Worm (Caenorhabditis elegans): ENCODE results near the gene npr-37.

The npr-37 gene

ce11 chrIV:506384-506783 lies 25.4 kb upstream of the npr-37 start, which contains the start of gene W03G1.5:
W03G1.5 (minus strand) TSS chrIV:506484.
- TF ChIP-seq ztf-4 (tag; optimal IDR thresholded peaks at IDR 0.05) = no peak
- peak; percentile 10 for TF ChIP-seq unc-55 (GFP tag; optimal IDR thresholded peaks at IDR 0.05)

ce11 chrIV:504495-504894 lies 23.5 kb upstream of the npr-37 start:
- TF ChIP-seq nhr-23 (tag; optimal IDR thresholded peaks at IDR 0.05) (no peak), ztf-11 (tag; optimal IDR thresholded peaks at IDR 0.05) (no peak), C34F6.9 (tag; optimal IDR thresholded peaks at IDR 0.05) (no peak), nhr-21 (tag; optimal IDR thresholded peaks at IDR 0.05) (no peak), skn-1 (tag; optimal IDR thresholded peaks at IDR 0.05) (no peak), elt-3 (tag; optimal IDR thresholded peaks at IDR 0.05) (no peak), lin-39 (tag; optimal IDR thresholded peaks at IDR 0.05) (no peak), aly-2 (tag; optimal IDR thresholded peaks at IDR 0.05) (no peak), sma-9 (GFP tag; optimal IDR thresholded peaks at IDR 0.05) (no peak), sma-9 (tag; optimal IDR thresholded peaks at IDR 0.05) (no peak), ceh-16 (tag; optimal IDR thresholded peaks at IDR 0.05) (no peak), dmd-4 (tag; optimal IDR thresholded peaks at IDR 0.05) (no peak)

DNA sequence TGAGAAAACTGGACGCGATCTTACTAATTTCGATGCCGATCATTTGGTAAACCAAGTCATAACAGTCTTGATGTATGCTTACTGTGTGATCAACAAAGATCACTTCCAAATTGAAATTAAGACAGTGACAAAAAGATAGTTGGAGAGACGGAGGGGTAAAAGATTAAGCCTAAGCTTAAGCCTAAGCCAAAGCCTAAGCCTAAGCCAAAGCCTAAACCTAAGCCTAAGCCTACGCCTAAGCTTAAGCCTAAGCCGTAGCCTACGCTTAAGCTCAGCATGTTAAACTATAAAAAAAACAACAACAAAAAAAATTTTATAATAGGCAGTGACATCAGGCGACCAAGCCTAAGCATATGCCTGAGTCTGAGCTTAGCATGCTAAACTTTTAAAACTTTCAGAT lies 16.2 kb upstream of the npr-37 start:
- TF ChIP-seq nhr-129 (tag; optimal IDR thresholded peaks at IDR 0.05) = no peak
- no peak for TF ChIP-seq ztf-1 (GFP tag; conservative IDR thresholded peaks at IDR 0.05)

DNA sequence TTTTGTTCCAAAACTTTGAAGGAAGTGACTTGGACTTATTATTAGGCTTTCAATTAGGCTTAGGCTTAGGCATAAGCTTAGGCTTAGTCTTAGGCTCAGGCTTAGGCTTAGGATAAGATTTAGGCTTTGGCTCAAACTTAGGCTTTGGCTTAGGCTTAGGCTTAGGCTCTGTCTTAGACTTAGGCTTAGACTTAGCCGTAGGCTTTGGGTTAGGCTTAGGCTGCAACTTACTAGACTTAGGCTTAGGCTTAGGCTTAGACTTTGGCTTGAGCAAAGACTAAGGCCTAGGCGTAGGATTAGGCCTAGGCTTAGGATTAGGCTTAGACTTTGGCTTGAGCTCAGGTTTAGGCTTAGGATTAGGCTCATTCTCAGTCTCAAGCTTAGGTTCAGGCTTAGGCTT lies 3.8 kb upstream of the npr-37 start:
- TF ChIP-seq ZK546.5 (tag; optimal IDR thresholded peaks at IDR 0.05) (no peak), nhr-23 (tag; optimal IDR thresholded peaks at IDR 0.05) (no peak), sma-9 (GFP tag; optimal IDR thresholded peaks at IDR 0.05) (no peak), sma-9 (tag; optimal IDR thresholded peaks at IDR 0.05) (no peak), ama-1 (optimal IDR thresholded peaks at IDR 0.05) (no peak), ztf-4 (tag; optimal IDR thresholded peaks at IDR 0.05) (no peak), elt-1 (tag; optimal IDR thresholded peaks at IDR 0.05) (no peak)

DNA sequence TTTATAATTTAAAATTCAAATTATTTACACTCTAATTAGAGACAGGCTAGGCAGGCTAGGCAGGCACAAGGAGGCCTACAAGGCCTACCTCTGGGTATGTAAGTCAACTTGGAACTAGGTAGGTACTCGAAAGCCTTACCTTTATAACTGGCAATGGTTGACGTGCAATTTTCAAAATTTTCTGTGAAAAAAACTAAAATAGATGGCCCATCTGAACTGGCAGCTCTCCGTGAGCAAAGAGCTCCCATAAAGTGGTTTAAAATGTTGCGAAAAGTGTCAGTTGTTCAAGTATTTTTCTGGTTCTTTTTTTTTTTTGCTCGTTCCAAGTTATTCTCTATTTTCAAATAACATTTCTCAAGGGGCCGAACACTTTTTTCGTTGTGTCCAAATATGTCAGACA lies 3.0 kb upstream of the npr-37 start:
- TF ChIP-seq unc-39 (tag; optimal IDR thresholded peaks at IDR 0.05) = no peak
- no peak for TF ChIP-seq ceh-16 (tag; optimal IDR thresholded peaks at IDR 0.05)
- TF ChIP-seq nhr-12 (tag; optimal IDR thresholded peaks at IDR 0.05) = no peak
- TF ChIP-seq snpc-4 (tag; optimal IDR thresholded peaks at IDR 0.05) = no peak
- no peak for TF ChIP-seq ztf-11 (tag; optimal IDR thresholded peaks at IDR 0.05)
- no peak for TF ChIP-seq C34F6.9 (tag; optimal IDR thresholded peaks at IDR 0.05)
- no peak for TF ChIP-seq lin-13 (GFP tag; optimal IDR thresholded peaks at IDR 0.05)
- TF ChIP-seq nhr-237 (tag; optimal IDR thresholded peaks at IDR 0.05) = no peak
- TF ChIP-seq lin-11 (tag; optimal IDR thresholded peaks at IDR 0.05) = no peak
- no peak for TF ChIP-seq ama-1 (optimal IDR thresholded peaks at IDR 0.05)

- no peak for TF ChIP-seq ztf-11 (tag; optimal IDR thresholded peaks at IDR 0.05)
- TF ChIP-seq ceh-16 (tag; optimal IDR thresholded peaks at IDR 0.05) = no peak
Measured at ce11 chrIV:468307-468706, 12.7 kb downstream of the npr-37 start.

ce11 chrIV:467291-467690 lies 13.7 kb downstream of the npr-37 start:
- TF ChIP-seq mbf-1 (tag; optimal IDR thresholded peaks at IDR 0.05) = no peak
- TF ChIP-seq C34F6.9 (tag; optimal IDR thresholded peaks at IDR 0.05) = no peak
- no peak for TF ChIP-seq lsy-2 (tag; optimal IDR thresholded peaks at IDR 0.05)
- TF ChIP-seq elt-1 (tag; optimal IDR thresholded peaks at IDR 0.05) = no peak
- TF ChIP-seq ama-1 (optimal IDR thresholded peaks at IDR 0.05) = no peak
- TF ChIP-seq ceh-82 (tag; optimal IDR thresholded peaks at IDR 0.05) = no peak
- TF ChIP-seq mab-5 (tag; optimal IDR thresholded peaks at IDR 0.05) = no peak
- TF ChIP-seq snpc-4 (tag; optimal IDR thresholded peaks at IDR 0.05) = no peak
- no peak for TF ChIP-seq ZK546.5 (tag; optimal IDR thresholded peaks at IDR 0.05)
- no peak for TF ChIP-seq unc-62 (GFP tag; optimal IDR thresholded peaks at IDR 0.05)
- TF ChIP-seq Y55F3AM.14 (GFP tag; optimal IDR thresholded peaks at IDR 0.05) = no peak
- no peak for TF ChIP-seq F13H6.1 (tag; optimal IDR thresholded peaks at IDR 0.05)
- TF ChIP-seq sma-9 (GFP tag; optimal IDR thresholded peaks at IDR 0.05) = no peak
- TF ChIP-seq sma-9 (tag; optimal IDR thresholded peaks at IDR 0.05) = no peak
- no peak for TF ChIP-seq ztf-1 (GFP tag; conservative IDR thresholded peaks at IDR 0.05)
- TF ChIP-seq nhr-6 (tag; optimal IDR thresholded peaks at IDR 0.05) = no peak
- no peak for TF ChIP-seq alr-1 (tag; optimal IDR thresholded peaks at IDR 0.05)
- no peak for TF ChIP-seq nhr-129 (tag; optimal IDR thresholded peaks at IDR 0.05)
- no peak for TF ChIP-seq blmp-1 (tag; optimal IDR thresholded peaks at IDR 0.05; ENCODE audit: insufficient read depth)
